Worm (Caenorhabditis elegans): ENCODE measurements around the gene F02C12.2.
"Not testable (repeated sequence)": the region's sequence is repeated elsewhere in the genome, so short reads cannot be mapped to it uniquely, and the experiment has no call there.

F02C12.2 gene

ce11 chrX:13442446-13442845 is 43.3 kb upstream of the F02C12.2 start:
- peak; percentile 15 for TF ChIP-seq cnd-1 (tag; optimal IDR thresholded peaks at IDR 0.05)
- TF ChIP-seq nhr-2 (tag; optimal IDR thresholded peaks at IDR 0.05): no peak
- peak; percentile 21 for TF ChIP-seq ceh-83 (GFP tag; optimal IDR thresholded peaks at IDR 0.05)
- peak; percentile 46 for TF ChIP-seq drap-1 (GFP tag; optimal IDR thresholded peaks at IDR 0.05)
- peak; percentile 23 for TF ChIP-seq sptf-1 (tag; optimal IDR thresholded peaks at IDR 0.05)
- TF ChIP-seq nhr-76 (tag; optimal IDR thresholded peaks at IDR 0.05): no peak
- peak; percentile 32 for TF ChIP-seq ces-1 (GFP tag; optimal IDR thresholded peaks at IDR 0.05)
- TF ChIP-seq mep-1 (tag; optimal IDR thresholded peaks at IDR 0.05): peak; percentile 3
- TF ChIP-seq bed-3 (GFP tag; optimal IDR thresholded peaks at IDR 0.05): no peak
- TF ChIP-seq ham-2 (GFP tag; optimal IDR thresholded peaks at IDR 0.05): no peak

- TF ChIP-seq pha-4 (tag; optimal IDR thresholded peaks at IDR 0.05) (no peak), mep-1 (tag; optimal IDR thresholded peaks at IDR 0.05) (no peak), unc-62 (GFP tag; optimal IDR thresholded peaks at IDR 0.05) (no peak), ceh-39 (tag; optimal IDR thresholded peaks at IDR 0.05) (no peak), nhr-76 (tag; optimal IDR thresholded peaks at IDR 0.05) (no peak), bed-3 (GFP tag; optimal IDR thresholded peaks at IDR 0.05) (no peak), blmp-1 (tag; optimal IDR thresholded peaks at IDR 0.05) (no peak), ham-2 (GFP tag; optimal IDR thresholded peaks at IDR 0.05) (no peak), flh-1 (GFP tag; optimal IDR thresholded peaks at IDR 0.05) (no peak), lin-13 (tag; optimal IDR thresholded peaks at IDR 0.05) (no peak), sptf-1 (tag; optimal IDR thresholded peaks at IDR 0.05) (no peak), elt-1 (tag; optimal IDR thresholded peaks at IDR 0.05; ENCODE audit: borderline replicate concordance, insufficient read depth) (no peak), tbx-8 (GFP tag; optimal IDR thresholded peaks at IDR 0.05) (no peak)
Measured at ce11 chrX:13435790-13436472, 36.8 kb upstream of the F02C12.2 start, which contains the start of gene jmjd-3.3. TSS of gene jmjd-3.3 (plus strand) at chrX:13436422.

ce11 chrX:13435116-13435515 is 36.0 kb upstream of the F02C12.2 start:
- TF ChIP-seq nhr-28 (tag; optimal IDR thresholded peaks at IDR 0.05): no peak
- TF ChIP-seq ham-2 (GFP tag; optimal IDR thresholded peaks at IDR 0.05): no peak
- no peak for TF ChIP-seq nhr-2 (tag; optimal IDR thresholded peaks at IDR 0.05)
- no peak for TF ChIP-seq unc-120 (tag; optimal IDR thresholded peaks at IDR 0.05; ENCODE audit: poor library complexity, severe bottlenecking)
- no peak for TF ChIP-seq lsy-2 (tag; optimal IDR thresholded peaks at IDR 0.05)
- TF ChIP-seq sptf-1 (tag; optimal IDR thresholded peaks at IDR 0.05): no peak
- no peak for TF ChIP-seq ceh-83 (GFP tag; optimal IDR thresholded peaks at IDR 0.05)
- TF ChIP-seq sem-2 (GFP tag; optimal IDR thresholded peaks at IDR 0.05): no peak
- TF ChIP-seq drap-1 (GFP tag; optimal IDR thresholded peaks at IDR 0.05): no peak
- TF ChIP-seq nhr-76 (tag; optimal IDR thresholded peaks at IDR 0.05): no peak
- no peak for TF ChIP-seq ceh-39 (tag; optimal IDR thresholded peaks at IDR 0.05)
- no peak for TF ChIP-seq elt-3 (tag; optimal IDR thresholded peaks at IDR 0.05)
- TF ChIP-seq flh-1 (GFP tag; optimal IDR thresholded peaks at IDR 0.05): no peak
- no peak for TF ChIP-seq blmp-1 (tag; optimal IDR thresholded peaks at IDR 0.05)
- no peak for TF ChIP-seq hlh-1 (tag; optimal IDR thresholded peaks at IDR 0.05)
- no peak for TF ChIP-seq unc-62 (GFP tag; optimal IDR thresholded peaks at IDR 0.05)
- no peak for TF ChIP-seq mep-1 (tag; optimal IDR thresholded peaks at IDR 0.05)

ce11 chrX:13431388-13431787 is 32.3 kb upstream of the F02C12.2 start, which contains the start of gene C29F7.10:
TSS of gene C29F7.10 (minus strand) at chrX:13431488.
- not testable (repeated sequence) for TF ChIP-seq hlh-1, lin-13, ztf-11 (tag; optimal IDR thresholded peaks at IDR 0.05)

ce11 chrX:13428755-13429154 is 29.6 kb upstream of the F02C12.2 start, which contains the start of gene fkh-4:
TSS of gene fkh-4 (minus strand) at chrX:13428855.
- TF ChIP-seq sem-2 (GFP tag; optimal IDR thresholded peaks at IDR 0.05); ces-1 (GFP tag; optimal IDR thresholded peaks at IDR 0.05); snpc-4 (tag; optimal IDR thresholded peaks at IDR 0.05): not testable (repeated sequence)

- no peak for TF ChIP-seq ces-1 (GFP tag; optimal IDR thresholded peaks at IDR 0.05)
- TF ChIP-seq cnd-1 (tag; optimal IDR thresholded peaks at IDR 0.05): no peak
- no peak for TF ChIP-seq sem-2 (GFP tag; optimal IDR thresholded peaks at IDR 0.05)
- TF ChIP-seq nhr-237 (tag; optimal IDR thresholded peaks at IDR 0.05): no peak
- no peak for TF ChIP-seq mab-5 (tag; optimal IDR thresholded peaks at IDR 0.05)
- no peak for TF ChIP-seq ztf-11 (tag; optimal IDR thresholded peaks at IDR 0.05)
- TF ChIP-seq lsy-2 (tag; optimal IDR thresholded peaks at IDR 0.05): no peak
- TF ChIP-seq tbx-8 (GFP tag; optimal IDR thresholded peaks at IDR 0.05): no peak
- TF ChIP-seq mls-2 (tag; optimal IDR thresholded peaks at IDR 0.05): no peak
- no peak for TF ChIP-seq nhr-28 (tag; optimal IDR thresholded peaks at IDR 0.05)
Measured at ce11 chrX:13423340-13423739, 24.2 kb upstream of the F02C12.2 start, which contains the start of gene fkh-3. TSS of gene fkh-3 (minus strand) at chrX:13423440.
